Worm (Caenorhabditis elegans) whole organism, young adult: ENCODE data around the gene T14B4.19.

Experiments
- D2030.7 ChIP-seq: fragments of 200-800 bp; sonication (Bioruptor generic); IDR thresholded peaks from 2 replicates; pipeline ENCODE4 v1.3.6; 2022; ENCODE audit warnings: missing genetic modification reagents, missing genetic modification characterization, missing compliant biosample characterization
- F23B12.7 ChIP-seq: sonication (generic microtip); optimal IDR thresholded peaks from 2 replicates; lab custom pipeline; 2017; ENCODE audit warnings: missing genetic modification characterization, mild to moderate bottlenecking, missing compliant biosample characterization, antibody characterized with exemption, moderate library complexity; ENCODE audit not compliant: insufficient read depth
- F33H1.4 ChIP-seq: fragments of 200-800 bp; sonication (Bioruptor generic); IDR thresholded peaks from 2 replicates; pipeline ENCODE4 v1.3.6; 2022; ENCODE audit warnings: missing genetic modification reagents, missing genetic modification characterization, missing compliant biosample characterization
- K12H6.12 ChIP-seq: fragments of 200-800 bp; sonication (Bioruptor generic); optimal IDR thresholded peaks from 2 replicates; lab custom pipeline; 2018; ENCODE audit warnings: mild to moderate bottlenecking, missing genetic modification characterization, missing compliant biosample characterization
- Y95B8A.8 ChIP-seq: fragments of 200-800 bp; sonication (Bioruptor generic); IDR thresholded peaks from 2 replicates; pipeline ENCODE4 v1.3.6; 2022; ENCODE audit warnings: missing genetic modification reagents, missing genetic modification characterization, missing compliant biosample characterization
- ZK185.1 ChIP-seq: sonication (generic microtip); optimal IDR thresholded peaks from 2 replicates; lab custom pipeline; 2016; ENCODE audit warnings: mild to moderate bottlenecking, missing genetic modification characterization, missing compliant biosample characterization; ENCODE audit not compliant: poor library complexity, severe bottlenecking
- akir-1 ChIP-seq: fragments of 200-800 bp; sonication (Bioruptor generic); optimal IDR thresholded peaks from 2 replicates; lab custom pipeline; 2018; ENCODE audit warnings: mild to moderate bottlenecking, missing genetic modification characterization, moderate library complexity, missing compliant biosample characterization
- aptf-3 ChIP-seq: fragments of 200-800 bp; sonication (Bioruptor generic); IDR thresholded peaks from 2 replicates; pipeline ENCODE4 v1.3.6; 2022; ENCODE audit warnings: missing genetic modification characterization, missing compliant biosample characterization
- attf-3 ChIP-seq: fragments of 200-800 bp; sonication (Bioruptor generic); conservative IDR thresholded peaks from 2 replicates; pipeline ENCODE4 v1.3.6; 2022; ENCODE audit warnings: missing genetic modification reagents, missing genetic modification characterization, missing compliant biosample characterization
- attf-5 ChIP-seq: fragments of 200-800 bp; sonication (Bioruptor generic); optimal IDR thresholded peaks from 2 replicates; lab custom pipeline; 2018; ENCODE audit warnings: mild to moderate bottlenecking, missing genetic modification characterization, missing compliant biosample characterization
- bed-1 ChIP-seq: fragments of 200-800 bp; sonication (Bioruptor generic); IDR thresholded peaks from 2 replicates; pipeline ENCODE4 v1.3.6; 2022; ENCODE audit warnings: missing genetic modification reagents, missing genetic modification characterization, missing compliant biosample characterization
- cebp-1 ChIP-seq, 2 experiments: fragments of 200-800 bp in 1 of 2; sonication (Bioruptor generic) in 1 of 2; sonication (generic microtip) in 1 of 2; IDR thresholded peaks in 1 of 2; optimal IDR thresholded peaks in 1 of 2; 2 replicates each; pipeline versions ENCODE4 v1.3.6 to Lab custom; 2017 to 2022; ENCODE audit warnings: missing compliant biosample characterization in 2 of 2, missing genetic modification characterization in 2 of 2, mild to moderate bottlenecking in 1 of 2, missing genetic modification reagents in 1 of 2, moderate library complexity in 1 of 2
- ceh-100 ChIP-seq: fragments of 200-800 bp; sonication (Bioruptor generic); IDR thresholded peaks from 2 replicates; pipeline ENCODE4 v1.3.6; 2022; ENCODE audit warnings: missing genetic modification reagents, missing genetic modification characterization, missing compliant biosample characterization
- ceh-27 ChIP-seq: fragments of 200-800 bp; sonication (Bioruptor generic); optimal IDR thresholded peaks from 2 replicates; lab custom pipeline; 2018; ENCODE audit warnings: mild to moderate bottlenecking, missing genetic modification characterization, moderate library complexity, missing compliant biosample characterization
- ceh-40 ChIP-seq: fragments of 200-800 bp; sonication (Bioruptor generic); IDR thresholded peaks from 2 replicates; pipeline ENCODE4 v1.3.6; 2022; ENCODE audit warnings: missing genetic modification characterization, missing compliant biosample characterization
- egl-18 ChIP-seq: fragments of 200-800 bp; sonication (Bioruptor generic); IDR thresholded peaks from 2 replicates; pipeline ENCODE4 v1.3.6; 2022; ENCODE audit warnings: missing genetic modification reagents, missing genetic modification characterization, missing compliant biosample characterization
- ekl-4 ChIP-seq: fragments of 200-800 bp; sonication (Bioruptor generic); IDR thresholded peaks from 2 replicates; pipeline ENCODE4 v1.3.6; 2022; ENCODE audit warnings: missing genetic modification reagents, missing genetic modification characterization, missing compliant biosample characterization
- hmg-1.2 ChIP-seq: fragments of 200-800 bp; sonication (Bioruptor generic); IDR thresholded peaks from 2 replicates; pipeline ENCODE4 v1.3.6; 2022; ENCODE audit warnings: missing genetic modification reagents, missing genetic modification characterization, missing compliant biosample characterization
- lag-1 ChIP-seq: fragments of 200-800 bp; sonication (Bioruptor generic); IDR thresholded peaks from 2 replicates; pipeline ENCODE4 v1.3.6; 2022; ENCODE audit warnings: missing genetic modification reagents, missing genetic modification characterization, missing compliant biosample characterization
- let-607 ChIP-seq, 2 experiments: fragments of 200-800 bp in 1 of 2; sonication (Bioruptor generic) in 1 of 2; sonication (generic microtip) in 1 of 2; optimal IDR thresholded peaks; 2 replicates each; lab custom pipeline; 2016 to 2018; ENCODE audit warnings: mild to moderate bottlenecking in 2 of 2, missing compliant biosample characterization in 2 of 2, missing genetic modification characterization in 2 of 2, moderate library complexity in 2 of 2, missing genotype in 1 of 2
- lir-1 ChIP-seq: fragments of 200-800 bp; sonication (Bioruptor generic); conservative IDR thresholded peaks from 2 replicates; pipeline ENCODE4 v1.3.6; 2022; ENCODE audit warnings: missing genetic modification reagents, missing genetic modification characterization, missing compliant biosample characterization
- madf-3 ChIP-seq: fragments of 200-800 bp; sonication (Bioruptor generic); IDR thresholded peaks from 2 replicates; pipeline ENCODE4 v1.3.6; 2022; ENCODE audit warnings: missing genetic modification reagents, missing genetic modification characterization, missing compliant biosample characterization
- madf-6 ChIP-seq: fragments of 200-800 bp; sonication (Bioruptor generic); IDR thresholded peaks from 2 replicates; pipeline ENCODE4 v1.3.6; 2022; ENCODE audit warnings: missing genetic modification reagents, missing genetic modification characterization, missing compliant biosample characterization
- mcd-1 ChIP-seq: fragments of 200-800 bp; sonication (Bioruptor generic); IDR thresholded peaks from 2 replicates; pipeline ENCODE4 v1.3.6; 2022; ENCODE audit warnings: missing genetic modification reagents, missing genetic modification characterization, missing compliant biosample characterization
- mxl-1 ChIP-seq: sonication (generic microtip); optimal IDR thresholded peaks from 2 replicates; lab custom pipeline; 2016; ENCODE audit warnings: missing genetic modification characterization, missing compliant biosample characterization
- nhr-179 ChIP-seq: sonication (generic microtip); optimal IDR thresholded peaks from 2 replicates; lab custom pipeline; 2016; ENCODE audit warnings: mild to moderate bottlenecking, missing genetic modification characterization, missing compliant biosample characterization
- nhr-80 ChIP-seq: sonication (generic microtip); optimal IDR thresholded peaks from 2 replicates; lab custom pipeline; 2016; ENCODE audit warnings: missing genetic modification characterization, missing compliant biosample characterization
- rcor-1 ChIP-seq: fragments of 200-800 bp; sonication (Bioruptor generic); IDR thresholded peaks from 2 replicates; pipeline ENCODE4 v1.3.6; 2022; ENCODE audit warnings: missing genetic modification reagents, missing genetic modification characterization, missing compliant biosample characterization
- repo-1 ChIP-seq: sonication (generic microtip); optimal IDR thresholded peaks from 2 replicates; lab custom pipeline; 2017; ENCODE audit warnings: mild to moderate bottlenecking, missing genetic modification characterization, missing compliant biosample characterization
- sdz-38 ChIP-seq: sonication (generic microtip); optimal IDR thresholded peaks from 2 replicates; lab custom pipeline; 2016; ENCODE audit warnings: missing genotype, missing genetic modification characterization, missing compliant biosample characterization
- snpc-3.4 ChIP-seq: sonication (generic microtip); optimal IDR thresholded peaks from 2 replicates; lab custom pipeline; 2017; ENCODE audit warnings: missing genetic modification characterization, mild to moderate bottlenecking, missing compliant biosample characterization, antibody characterized with exemption, moderate library complexity, missing genotype, missing genetic modification reagents
- snpc-4 ChIP-seq, 5 experiments: fragments of 150-350 bp in 1 of 5; sonication (generic microtip) in 4 of 5; optimal IDR thresholded peaks; 2 replicates each; lab custom pipeline; 2014 to 2018; ENCODE audit warnings: missing genetic modification characterization in 5 of 5, missing biosample characterization in 3 of 5, antibody characterized with exemption in 2 of 5, mild to moderate bottlenecking in 2 of 5, missing compliant biosample characterization in 2 of 5, missing genotype in 2 of 5, moderate library complexity in 2 of 5, missing genetic modification reagents in 1 of 5
- tlf-1 ChIP-seq: fragments of 200-800 bp; sonication (Bioruptor generic); optimal IDR thresholded peaks from 2 replicates; lab custom pipeline; 2018; ENCODE audit warnings: mild to moderate bottlenecking, missing genetic modification characterization, missing compliant biosample characterization
- unc-130 ChIP-seq: sonication (generic microtip); optimal IDR thresholded peaks from 2 replicates; lab custom pipeline; 2016; ENCODE audit warnings: missing genetic modification reagents, missing genetic modification characterization, missing compliant biosample characterization
- ztf-18 ChIP-seq: sonication (generic microtip); optimal IDR thresholded peaks from 2 replicates; lab custom pipeline; 2016; ENCODE audit warnings: missing genotype, mild to moderate bottlenecking, missing genetic modification characterization, missing compliant biosample characterization

T14B4.19 gene

DNA sequence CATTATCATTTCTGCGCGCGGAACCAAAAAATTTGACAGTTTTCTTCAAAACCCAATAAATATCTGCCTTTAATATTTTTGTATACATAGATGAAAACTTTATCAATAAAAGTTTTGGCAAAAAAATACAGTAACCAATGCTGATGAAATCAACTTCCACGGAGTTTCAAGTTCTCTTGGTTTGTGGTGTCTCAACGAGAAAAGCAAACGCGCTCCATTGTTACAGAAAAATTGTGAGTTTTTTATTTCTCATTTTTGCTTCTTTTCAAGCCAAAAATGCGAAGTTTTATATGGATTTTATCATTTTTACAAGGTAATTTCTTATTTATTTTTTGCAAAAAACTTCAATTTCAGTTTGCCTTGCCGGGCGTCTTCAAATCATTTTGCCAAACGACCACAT is 21.9 kb upstream of the T14B4.19 start, which contains the start of gene T14B4.3:
TSS of gene T14B4.3 (plus strand) at position 264 of the 400 bp plus-strand sequence.
- TF ChIP-seq attf-5 (GFP tag; lab: Kevin White, UChicago), result peak; percentile 67
- no peak for TF ChIP-seq egl-18 (GFP tag; lab: Robert Waterston, UW)
- no peak for TF ChIP-seq snpc-4 (GFP tag; optimal IDR thresholded peaks at IDR 0.05; lab: Kevin White, UChicago)
- TF ChIP-seq snpc-4 (tag; optimal IDR thresholded peaks at IDR 0.05; lab: Kevin White, UChicago), result peak in 1 of 4 experiments; percentile 20
- no peak for TF ChIP-seq nhr-179
- TF ChIP-seq ceh-100 (GFP tag; lab: Robert Waterston, UW), result peak; percentile 97
- TF ChIP-seq hmg-1.2, result peak; percentile 64
- TF ChIP-seq cebp-1 (GFP tag; IDR thresholded peaks at IDR 0.05; lab: Robert Waterston, UW), result no peak
- TF ChIP-seq cebp-1 (tag; optimal IDR thresholded peaks at IDR 0.05; lab: Kevin White, UChicago), result no peak
- TF ChIP-seq F23B12.7 (tag; lab: Kevin White, UChicago), result peak; percentile 78
- TF ChIP-seq Y95B8A.8 (GFP tag; lab: Robert Waterston, UW), result no peak
- TF ChIP-seq ceh-40 (GFP tag; lab: Robert Waterston, UW), result no peak
- TF ChIP-seq K12H6.12 (tag; lab: Kevin White, UChicago), result peak; percentile 22
- TF ChIP-seq ZK185.1 (tag; lab: Kevin White, UChicago), result peak; percentile 24
- peak; percentile 50 for TF ChIP-seq D2030.7 (GFP tag; lab: Robert Waterston, UW)
- no peak for TF ChIP-seq tlf-1 (GFP tag; lab: Kevin White, UChicago)
- TF ChIP-seq attf-3, result peak; percentile 56; the same call in 1 of the 2 replicates
- TF ChIP-seq rcor-1 (GFP tag; lab: Robert Waterston, UW), result peak; percentile 27; the same call in 1 of the 2 replicates
- no peak for TF ChIP-seq let-607 (tag; optimal IDR thresholded peaks at IDR 0.05; lab: Kevin White, UChicago)
- TF ChIP-seq ekl-4 (GFP tag; lab: Robert Waterston, UW), result no peak
- TF ChIP-seq akir-1 (GFP tag; lab: Kevin White, UChicago), result no peak
- no peak for TF ChIP-seq madf-3 (GFP tag; lab: Robert Waterston, UW)
- peak; percentile 38 for TF ChIP-seq unc-130 (GFP tag; lab: Kevin White, UChicago)
- TF ChIP-seq snpc-3.4 (tag; lab: Kevin White, UChicago), result peak; percentile 20
- TF ChIP-seq lag-1 (GFP tag; lab: Robert Waterston, UW), result no peak
- no peak for TF ChIP-seq sdz-38
- peak; percentile 92 for TF ChIP-seq mcd-1
- TF ChIP-seq ceh-27 (GFP tag; lab: Kevin White, UChicago), result peak; percentile 53
- TF ChIP-seq madf-6 (GFP tag; lab: Robert Waterston, UW), result no peak
- peak; percentile 25; the same call in 1 of the 2 replicates for TF ChIP-seq F33H1.4
- peak; percentile 26 for TF ChIP-seq nhr-80
- TF ChIP-seq lir-1, result 0 out of 2 replicates have a peak, but pooled peaks have one; percentile 24
- peak; percentile 32 for TF ChIP-seq ztf-18 (tag; lab: Kevin White, UChicago)
- TF ChIP-seq bed-1, result no peak

ce11 chrII:6733718-6734117 is 21.0 kb upstream of the T14B4.19 start, which contains the start of gene T14B4.9:
T14B4.9 (minus strand) TSS chrII:6733818.
- TF ChIP-seq aptf-3 (no peak), madf-6 (GFP tag; lab: Robert Waterston, UW) (no peak), mxl-1 (tag; lab: Kevin White, UChicago) (no peak)

DNA sequence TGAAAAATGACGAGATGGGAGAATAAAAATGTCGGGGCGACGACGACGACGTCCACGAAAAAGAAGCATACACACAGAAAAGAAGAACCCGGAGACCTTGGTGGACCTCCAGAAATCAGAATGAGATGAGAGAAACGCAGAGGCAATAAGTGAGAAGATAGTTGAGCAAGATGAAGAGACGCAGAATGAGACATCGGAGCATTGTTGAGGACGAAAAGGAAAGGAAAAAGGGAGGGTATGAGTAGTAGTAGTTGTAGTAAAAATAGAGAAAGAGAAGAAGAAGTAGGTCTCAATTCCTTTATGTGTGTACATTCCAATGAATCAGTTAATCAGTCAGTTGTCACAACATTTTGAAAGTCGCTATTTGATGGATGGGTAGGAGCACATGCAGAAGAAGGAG is 16.6 kb upstream of the T14B4.19 start, which contains the start of gene T14B4.8:
TSS of gene T14B4.8 (minus strand) at position 60 of the 400 bp plus-strand sequence.
- TF ChIP-seq hmg-1.2 (peak; percentile 63; the same call in 1 of the 2 replicates), repo-1 (no peak)
